Fruit fly (Drosophila melanogaster) whole organism, embryonic: ENCODE data around the gene Aasdh.

Source experiments
- ATbp ChIP-seq: fragments of 200-800 bp; sonication (Bioruptor generic); optimal IDR thresholded peaks from 2 replicates; lab custom pipeline; 2017; ENCODE audit warnings: missing biosample characterization, mild to moderate bottlenecking, missing genetic modification characterization, missing genetic modification reagents
- Asciz ChIP-seq: fragments of 200-800 bp; sonication (Bioruptor generic); optimal IDR thresholded peaks from 2 replicates; lab custom pipeline; 2017; ENCODE audit warnings: missing biosample characterization, mild to moderate bottlenecking, missing genetic modification characterization, missing genetic modification reagents
- CG10979 ChIP-seq: fragments of 200-800 bp; sonication (Bioruptor generic); optimal IDR thresholded peaks from 2 replicates; lab custom pipeline; 2018; ENCODE audit warnings: missing biosample characterization, mild to moderate bottlenecking, missing genetic modification characterization, moderate library complexity
- CG11247 ChIP-seq: fragments of 200-800 bp; sonication (Bioruptor generic); IDR thresholded peaks from 2 replicates; pipeline ENCODE4 v1.3.6; 2022; ENCODE audit warnings: missing biosample characterization, missing genetic modification characterization
- CG11504 ChIP-seq: fragments of 200-800 bp; sonication (Bioruptor generic); optimal IDR thresholded peaks from 3 replicates; lab custom pipeline; 2019; ENCODE audit warnings: missing biosample characterization, mild to moderate bottlenecking, missing genetic modification characterization, moderate library complexity
- CG11695 ChIP-seq: fragments of 200-800 bp; sonication (Bioruptor generic); IDR thresholded peaks from 3 replicates; pipeline ENCODE4 v1.3.6; 2022; ENCODE audit warnings: missing biosample characterization, missing genetic modification characterization
- CG12391 ChIP-seq: fragments of 200-800 bp; sonication (Bioruptor generic); optimal IDR thresholded peaks from 3 replicates; lab custom pipeline; 2018; ENCODE audit warnings: missing biosample characterization, mild to moderate bottlenecking, missing genetic modification characterization, moderate library complexity
- CG12659 ChIP-seq: fragments of 200-800 bp; sonication (Bioruptor generic); optimal IDR thresholded peaks from 3 replicates; lab custom pipeline; 2017; ENCODE audit warnings: mild to moderate bottlenecking, missing biosample characterization, missing genetic modification reagents, missing genetic modification characterization
- CG15269 ChIP-seq: fragments of 200-800 bp; sonication (Bioruptor generic); optimal IDR thresholded peaks from 2 replicates; lab custom pipeline; 2018; ENCODE audit warnings: missing biosample characterization, mild to moderate bottlenecking, missing genetic modification characterization, moderate library complexity
- CG18262 ChIP-seq: fragments of 200-800 bp; optimal IDR thresholded peaks from 3 replicates; lab custom pipeline; 2019; ENCODE audit warnings: missing biosample characterization, mild to moderate bottlenecking, missing genetic modification characterization, moderate library complexity
- CG30403 ChIP-seq: fragments of 200-800 bp; sonication (Bioruptor generic); optimal IDR thresholded peaks from 3 replicates; lab custom pipeline; 2016; ENCODE audit warnings: missing biosample characterization, missing genetic modification characterization
- CG31388 ChIP-seq: fragments of 200-800 bp; sonication (Bioruptor generic); optimal IDR thresholded peaks from 2 replicates; lab custom pipeline; 2016; ENCODE audit warnings: missing biosample characterization, missing genetic modification characterization
- CG3838 ChIP-seq: fragments of 200-800 bp; sonication (Bioruptor generic); optimal IDR thresholded peaks from 3 replicates; lab custom pipeline; 2016; ENCODE audit warnings: missing biosample characterization, missing genetic modification characterization
- CG3995 ChIP-seq: fragments of 200-800 bp; sonication (Bioruptor generic); optimal IDR thresholded peaks from 3 replicates; lab custom pipeline; 2016; ENCODE audit warnings: missing biosample characterization, missing genetic modification characterization
- CG6272 ChIP-seq: fragments of 200-800 bp; sonication (Bioruptor generic); IDR thresholded peaks from 2 replicates; pipeline ENCODE4 v1.3.6; 2022; ENCODE audit warnings: missing biosample characterization, missing genetic modification characterization
- CG6683 ChIP-seq: fragments of 200-800 bp; sonication (Bioruptor generic); optimal IDR thresholded peaks from 2 replicates; lab custom pipeline; 2017; ENCODE audit warnings: missing biosample characterization, mild to moderate bottlenecking, missing genetic modification characterization, missing genetic modification reagents
- CG6765 ChIP-seq: fragments of 200-800 bp; sonication (Bioruptor generic); optimal IDR thresholded peaks from 3 replicates; lab custom pipeline; 2017; ENCODE audit warnings: missing biosample characterization, mild to moderate bottlenecking, missing genetic modification characterization
- CG8281 ChIP-seq: fragments of 200-800 bp; sonication (Bioruptor generic); optimal IDR thresholded peaks from 2 replicates; lab custom pipeline; 2018; ENCODE audit warnings: missing biosample characterization, mild to moderate bottlenecking, missing genetic modification characterization, moderate library complexity
- CG8765 ChIP-seq: fragments of 200-800 bp; sonication (Bioruptor generic); IDR thresholded peaks from 2 replicates; pipeline ENCODE4 v1.3.6; 2022; ENCODE audit warnings: missing biosample characterization, missing genetic modification characterization
- CG8924 ChIP-seq: fragments of 200-800 bp; optimal IDR thresholded peaks from 3 replicates; lab custom pipeline; 2019; ENCODE audit warnings: missing biosample characterization, mild to moderate bottlenecking, missing genetic modification characterization, moderate library complexity
- CG9932 ChIP-seq: fragments of 200-800 bp; sonication (Bioruptor generic); IDR thresholded peaks from 2 replicates; pipeline ENCODE4 v1.3.6; 2022; ENCODE audit warnings: missing biosample characterization, missing genetic modification characterization
- D19B ChIP-seq: fragments of 200-800 bp; sonication (Bioruptor generic); optimal IDR thresholded peaks from 2 replicates; lab custom pipeline; 2017; ENCODE audit warnings: missing biosample characterization, mild to moderate bottlenecking, missing genetic modification characterization
- Dbx ChIP-seq: fragments of 200-800 bp; sonication (Bioruptor generic); IDR thresholded peaks from 3 replicates; pipeline ENCODE4 v1.3.6; 2022; ENCODE audit warnings: missing biosample characterization, missing genetic modification characterization
- Dll ChIP-seq: fragments of 200-800 bp; sonication (Bioruptor generic); IDR thresholded peaks from 4 replicates; pipeline ENCODE4 v1.3.6; 2022; ENCODE audit warnings: missing biosample characterization, missing genetic modification characterization; ENCODE audit not compliant: partially characterized antibody
- Ets65A ChIP-seq: fragments of 200-800 bp; sonication (Bioruptor generic); peaks from one replicate; lab custom pipeline; 2016; ENCODE audit warnings: missing biosample characterization, missing genetic modification characterization
- Med ChIP-seq: fragments of 200-800 bp; sonication (Bioruptor generic); peaks from one replicate; lab custom pipeline; 2016; ENCODE audit warnings: missing biosample characterization, missing genetic modification characterization, mild to moderate bottlenecking, inconsistent platforms, moderate library complexity
- Pdp1 ChIP-seq, 2 experiments: fragments of 200-800 bp; sonication (Bioruptor generic); optimal IDR thresholded peaks; 3 replicates each; lab custom pipeline; 2016; ENCODE audit warnings: missing biosample characterization in 2 of 2, missing genetic modification characterization in 2 of 2, mild to moderate bottlenecking in 1 of 2, moderate library complexity in 1 of 2
- Rfx ChIP-seq: fragments of 200-800 bp; sonication (Bioruptor generic); IDR thresholded peaks from 2 replicates; pipeline ENCODE4 v1.3.6; 2022; ENCODE audit warnings: missing biosample characterization, missing genetic modification characterization
- Spps ChIP-seq: fragments of 200-800 bp; sonication (Bioruptor generic); optimal IDR thresholded peaks from 2 replicates; lab custom pipeline; 2018; ENCODE audit warnings: missing biosample characterization, mild to moderate bottlenecking, missing genetic modification characterization
- Sry-β ChIP-seq: fragments of 200-800 bp; sonication (Bioruptor generic); optimal IDR thresholded peaks from 2 replicates; lab custom pipeline; 2018; ENCODE audit warnings: missing biosample characterization, mild to moderate bottlenecking, missing genetic modification characterization, moderate library complexity
- Trl ChIP-seq, 3 experiments: fragments of >200 bp in 2 of 3; fragments of 200-800 bp in 1 of 3; sonication (Bioruptor generic) in 1 of 3; optimal IDR thresholded peaks; 2 replicates in 1 of 3; 3 replicates in 2 of 3; lab custom pipeline; 2016 to 2017; ENCODE audit warnings: missing biosample characterization in 1 of 3, missing genetic modification characterization in 1 of 3
- amos ChIP-seq: fragments of 200-800 bp; sonication (Bioruptor generic); IDR thresholded peaks from 2 replicates; pipeline ENCODE4 v1.3.6; 2022; ENCODE audit warnings: missing biosample characterization, missing genetic modification characterization; ENCODE audit not compliant: partially characterized antibody
- az2 ChIP-seq: fragments of 200-800 bp; sonication (Bioruptor generic); optimal IDR thresholded peaks from 3 replicates; lab custom pipeline; 2016; ENCODE audit warnings: missing biosample characterization, missing genetic modification characterization
- chm ChIP-seq: fragments of 200-800 bp; sonication (Bioruptor generic); IDR thresholded peaks from 2 replicates; pipeline ENCODE4 v1.3.6; 2022; ENCODE audit warnings: missing biosample characterization, missing genetic modification characterization
- grau ChIP-seq: fragments of 200-800 bp; optimal IDR thresholded peaks from 3 replicates; lab custom pipeline; 2019; ENCODE audit warnings: missing biosample characterization, mild to moderate bottlenecking, missing genetic modification characterization, moderate library complexity
- kni ChIP-seq: fragments of 200-800 bp; sonication (Bioruptor generic); optimal IDR thresholded peaks from 3 replicates; lab custom pipeline; 2017; ENCODE audit warnings: mild to moderate bottlenecking, missing biosample characterization, missing genetic modification reagents, missing genetic modification characterization
- nerfin-1 ChIP-seq: fragments of 200-800 bp; sonication (Bioruptor generic); optimal IDR thresholded peaks from 3 replicates; lab custom pipeline; 2019; ENCODE audit warnings: missing biosample characterization, mild to moderate bottlenecking, missing genetic modification characterization, moderate library complexity
- nom ChIP-seq: fragments of 200-800 bp; sonication (Bioruptor generic); optimal IDR thresholded peaks from 2 replicates; lab custom pipeline; 2017; ENCODE audit warnings: missing biosample characterization, missing genetic modification characterization, mild to moderate bottlenecking, moderate library complexity, missing genetic modification reagents
- sens ChIP-seq: fragments of 200-800 bp; sonication (Bioruptor generic); peaks from one replicate; lab custom pipeline; 2016; ENCODE audit warnings: missing biosample characterization, missing genetic modification characterization
- seq ChIP-seq: fragments of 200-800 bp; sonication (Bioruptor generic); IDR thresholded peaks from 2 replicates; pipeline ENCODE4 v1.3.6; 2022; ENCODE audit warnings: missing biosample characterization, missing genetic modification characterization
- tio ChIP-seq: fragments of 200-800 bp; sonication (Bioruptor generic); optimal IDR thresholded peaks from 2 replicates; lab custom pipeline; 2017; ENCODE audit warnings: missing biosample characterization, missing genetic modification characterization, inconsistent platforms
- yki ChIP-seq: fragments of >200 bp; optimal IDR thresholded peaks from 3 replicates; lab custom pipeline; 2018
- z ChIP-seq: fragments of 200-800 bp; sonication (Bioruptor generic); IDR thresholded peaks from 3 replicates; pipeline ENCODE4 v1.3.6; 2022; ENCODE audit warnings: missing biosample characterization, missing genetic modification characterization

Aasdh gene

dm6 chr2L:8423460-8424089 lies 25.8 kb downstream of the Aasdh start (continued):
- TF ChIP-seq nerfin-1 (tag; lab: Kevin White, UChicago) (peak; percentile 24), Asciz (GFP tag; lab: Kevin White, UChicago) (peak; percentile 2), Med (GFP tag; lab: Kevin White, UChicago) (peak; percentile 44), CG18262 (tag; lab: Kevin White, UChicago) (peak; percentile 42), amos (GFP tag; lab: Robert Waterston, UW) (no peak), ATbp (GFP tag; lab: Kevin White, UChicago) (peak; percentile 71), CG8924 (tag; lab: Kevin White, UChicago) (peak; percentile 15), Sry-β (GFP tag; lab: Kevin White, UChicago) (peak; percentile 92), kni (GFP tag; lab: Kevin White, UChicago) (peak; percentile 63)

- TF ChIP-seq CG8281 (tag; lab: Kevin White, UChicago) (peak; percentile 98), Spps (no peak), Ets65A (GFP tag; lab: Kevin White, UChicago) (peak; percentile 3), Med (GFP tag; lab: Kevin White, UChicago) (peak; percentile 27), z (GFP tag; lab: Robert Waterston, UW) (peak; percentile 79)
Observed at dm6 chr2L:8423047-8423446, 26.3 kb downstream of the Aasdh start.

dm6 chr2L:8421717-8422116 lies 27.7 kb downstream of the Aasdh start:
- peak; percentile 44 for TF ChIP-seq sens
- TF ChIP-seq kni (GFP tag; lab: Kevin White, UChicago): peak; percentile 58
- TF ChIP-seq CG3995 (GFP tag; lab: Kevin White, UChicago): no peak
- no peak for TF ChIP-seq Pdp1 (GFP tag; optimal IDR thresholded peaks at IDR 0.05; lab: Kevin White, UChicago)
- TF ChIP-seq CG8765 (GFP tag; lab: Robert Waterston, UW): no peak
- TF ChIP-seq tio (GFP tag; lab: Kevin White, UChicago): no peak
- TF ChIP-seq Dbx: no peak
- no peak for TF ChIP-seq CG11247
- TF ChIP-seq CG6272 (GFP tag; lab: Robert Waterston, UW): no peak
- no peak for TF ChIP-seq CG11695 (GFP tag; lab: Robert Waterston, UW)
- TF ChIP-seq seq: no peak
- TF ChIP-seq CG31388 (GFP tag; lab: Kevin White, UChicago): no peak
- TF ChIP-seq Dll (GFP tag; lab: Robert Waterston, UW): no peak

dm6 chr2L:8420259-8420930 lies 29.0 kb downstream of the Aasdh start:
- no peak for TF ChIP-seq CG6765
- TF ChIP-seq chm (GFP tag; lab: Robert Waterston, UW): peak; percentile 31; the same call in 1 of the 2 replicates
- no peak for TF ChIP-seq CG10979 (tag; lab: Kevin White, UChicago)
- TF ChIP-seq yki (lab: Kevin White, UChicago): peak; percentile 14
- peak; percentile 3 for TF ChIP-seq CG12659 (GFP tag; lab: Kevin White, UChicago)
- TF ChIP-seq CG30403 (GFP tag; lab: Kevin White, UChicago): peak; percentile 8
- no peak for TF ChIP-seq CG6683 (GFP tag; lab: Kevin White, UChicago)
- peak; percentile 34 for TF ChIP-seq CG11504
- peak; percentile 8 for TF ChIP-seq grau
- peak; percentile 62 for TF ChIP-seq Med (GFP tag; lab: Kevin White, UChicago)
- TF ChIP-seq sens: peak; percentile 77
- TF ChIP-seq Trl (optimal IDR thresholded peaks at IDR 0.05; lab: Kevin White, UChicago): peak; percentile 78
- TF ChIP-seq Trl (GFP tag; optimal IDR thresholded peaks at IDR 0.05; lab: Kevin White, UChicago): no peak
- TF ChIP-seq CG3838: no peak
- TF ChIP-seq nom (GFP tag; lab: Kevin White, UChicago): peak; percentile 92
- peak; percentile 5 for TF ChIP-seq az2
- TF ChIP-seq D19B (GFP tag; lab: Kevin White, UChicago): peak; percentile 75
- peak; percentile 27; the same call in 1 of the 2 replicates for TF ChIP-seq Rfx (GFP tag; lab: Robert Waterston, UW)
- peak; percentile 8 for TF ChIP-seq CG15269 (tag; lab: Kevin White, UChicago)
- TF ChIP-seq CG3995 (GFP tag; lab: Kevin White, UChicago): no peak
- TF ChIP-seq CG9932 (GFP tag; lab: Robert Waterston, UW): peak; percentile 6; the same call in 1 of the 2 replicates
- peak; percentile 10 for TF ChIP-seq kni (GFP tag; lab: Kevin White, UChicago)
- peak; percentile 24 for TF ChIP-seq CG12391 (tag; lab: Kevin White, UChicago)
